Fruit fly (Drosophila melanogaster) whole organism, embryonic: ENCODE measurements around the gene RpS14a.

Experiments used
- Atf3 ChIP-seq: fragments of 200-800 bp; sonication (Bioruptor generic); optimal IDR thresholded peaks from 3 replicates; lab custom pipeline; 2016; ENCODE audit warnings: missing biosample characterization, missing genetic modification characterization
- BtbVII ChIP-seq: fragments of 200-800 bp; sonication (Bioruptor generic); optimal IDR thresholded peaks from 3 replicates; lab custom pipeline; 2017; ENCODE audit warnings: missing biosample characterization, mild to moderate bottlenecking, missing genetic modification characterization
- CG11696 ChIP-seq: fragments of 200-800 bp; sonication (Bioruptor generic); IDR thresholded peaks from 2 replicates; pipeline ENCODE4 v1.3.6; 2022; ENCODE audit warnings: missing biosample characterization, missing genetic modification characterization
- CG12299 ChIP-seq: fragments of 200-800 bp; sonication (Bioruptor generic); optimal IDR thresholded peaks from 2 replicates; lab custom pipeline; 2018; ENCODE audit warnings: missing biosample characterization, mild to moderate bottlenecking, missing genetic modification characterization
- CG14667 ChIP-seq: fragments of 200-800 bp; sonication (Bioruptor generic); IDR thresholded peaks from 2 replicates; pipeline ENCODE4 v1.3.6; 2022; ENCODE audit warnings: missing biosample characterization, missing genetic modification characterization
- CG14710 ChIP-seq: fragments of 200-800 bp; sonication (Bioruptor generic); optimal IDR thresholded peaks from 3 replicates; lab custom pipeline; 2019; ENCODE audit warnings: missing biosample characterization, mild to moderate bottlenecking, missing genetic modification characterization, moderate library complexity
- CG14965 ChIP-seq: fragments of 200-800 bp; sonication (Bioruptor generic); optimal IDR thresholded peaks from 2 replicates; lab custom pipeline; 2016; ENCODE audit warnings: missing biosample characterization, missing genetic modification characterization, borderline replicate concordance
- CG15601 ChIP-seq: fragments of 200-800 bp; sonication (Bioruptor generic); optimal IDR thresholded peaks from 3 replicates; lab custom pipeline; 2019; ENCODE audit warnings: missing biosample characterization, mild to moderate bottlenecking, missing genetic modification characterization, moderate library complexity
- CG18599 ChIP-seq: fragments of 200-800 bp; sonication (Bioruptor generic); optimal IDR thresholded peaks from 3 replicates; lab custom pipeline; 2017; ENCODE audit warnings: missing biosample characterization, missing genetic modification characterization, mild to moderate bottlenecking, moderate library complexity, missing genetic modification reagents
- CG18764 ChIP-seq: fragments of 200-800 bp; sonication (Bioruptor generic); optimal IDR thresholded peaks from 3 replicates; lab custom pipeline; 2016; ENCODE audit warnings: missing biosample characterization, missing genetic modification characterization
- CG3065 ChIP-seq: fragments of 200-800 bp; sonication (Bioruptor generic); optimal IDR thresholded peaks from 2 replicates; lab custom pipeline; 2016; ENCODE audit warnings: missing biosample characterization, missing genetic modification characterization
- CG31365 ChIP-seq: fragments of 200-800 bp; sonication (Bioruptor generic); optimal IDR thresholded peaks from 2 replicates; lab custom pipeline; 2018; ENCODE audit warnings: missing biosample characterization, mild to moderate bottlenecking, missing genetic modification characterization
- CG3163 ChIP-seq: fragments of 200-800 bp; sonication (Bioruptor generic); optimal IDR thresholded peaks from 3 replicates; lab custom pipeline; 2016; ENCODE audit warnings: missing biosample characterization, missing genetic modification characterization
- CG3281 ChIP-seq: fragments of 200-800 bp; sonication (Bioruptor generic); optimal IDR thresholded peaks from 3 replicates; lab custom pipeline; 2017; ENCODE audit warnings: missing biosample characterization, mild to moderate bottlenecking, missing genetic modification characterization
- CG33557 ChIP-seq: fragments of 200-800 bp; sonication (Bioruptor generic); optimal IDR thresholded peaks from 2 replicates; lab custom pipeline; 2019; ENCODE audit warnings: missing biosample characterization, mild to moderate bottlenecking, missing genetic modification characterization, moderate library complexity
- CG8359 ChIP-seq: fragments of 200-800 bp; sonication (Bioruptor generic); optimal IDR thresholded peaks from 2 replicates; lab custom pipeline; 2017; ENCODE audit warnings: missing biosample characterization, mild to moderate bottlenecking, missing genetic modification characterization, borderline replicate concordance
- CTCF ChIP-seq: fragments of 200-800 bp; sonication (Bioruptor generic); optimal IDR thresholded peaks from 2 replicates; lab custom pipeline; 2017; ENCODE audit warnings: missing biosample characterization, mild to moderate bottlenecking, missing genetic modification characterization, moderate library complexity
- D19B ChIP-seq: fragments of 200-800 bp; sonication (Bioruptor generic); optimal IDR thresholded peaks from 2 replicates; lab custom pipeline; 2017; ENCODE audit warnings: missing biosample characterization, mild to moderate bottlenecking, missing genetic modification characterization
- Doc3 ChIP-seq: fragments of 200-800 bp; sonication (Bioruptor generic); IDR thresholded peaks from 3 replicates; pipeline ENCODE4 v1.3.6; 2022; ENCODE audit warnings: missing biosample characterization, missing genetic modification characterization; ENCODE audit not compliant: partially characterized antibody
- Ets65A ChIP-seq: fragments of 200-800 bp; sonication (Bioruptor generic); peaks from one replicate; lab custom pipeline; 2016; ENCODE audit warnings: missing biosample characterization, missing genetic modification characterization
- Fer2 ChIP-seq: fragments of 200-800 bp; sonication (Bioruptor generic); optimal IDR thresholded peaks from 2 replicates; lab custom pipeline; 2018; ENCODE audit warnings: missing biosample characterization, mild to moderate bottlenecking, missing genetic modification characterization, moderate library complexity
- Gsc ChIP-seq: fragments of 200-800 bp; sonication (Bioruptor generic); IDR thresholded peaks from 2 replicates; pipeline ENCODE4 v1.3.6; 2022; ENCODE audit warnings: missing biosample characterization, missing genetic modification characterization
- Gug ChIP-seq: fragments of 200-800 bp; sonication (Bioruptor generic); IDR thresholded peaks from 4 replicates; pipeline ENCODE4 v1.3.6; 2022; ENCODE audit warnings: missing biosample characterization, missing genetic modification characterization
- HLH4C ChIP-seq: fragments of 200-800 bp; sonication (Bioruptor generic); IDR thresholded peaks from 3 replicates; pipeline ENCODE4 v1.3.6; 2022; ENCODE audit warnings: missing biosample characterization, missing genetic modification characterization; ENCODE audit not compliant: partially characterized antibody
- Hand ChIP-seq: fragments of 200-800 bp; sonication (Bioruptor generic); optimal IDR thresholded peaks from 2 replicates; lab custom pipeline; 2017; ENCODE audit warnings: mild to moderate bottlenecking, missing biosample characterization, missing genetic modification reagents, missing genetic modification characterization
- HmgD ChIP-seq: fragments of 200-800 bp; sonication (Bioruptor generic); optimal IDR thresholded peaks from 3 replicates; lab custom pipeline; 2016; ENCODE audit warnings: missing biosample characterization, missing genetic modification characterization
- Hsf ChIP-seq: fragments of 200-800 bp; sonication (Bioruptor generic); optimal IDR thresholded peaks from 3 replicates; lab custom pipeline; 2016; ENCODE audit warnings: missing biosample characterization, missing genetic modification characterization
- Pdp1 ChIP-seq, 2 experiments: fragments of 200-800 bp; sonication (Bioruptor generic); optimal IDR thresholded peaks; 3 replicates each; lab custom pipeline; 2016; ENCODE audit warnings: missing biosample characterization in 2 of 2, missing genetic modification characterization in 2 of 2, mild to moderate bottlenecking in 1 of 2, moderate library complexity in 1 of 2
- Scr ChIP-seq: fragments of 200-800 bp; sonication (Bioruptor generic); IDR thresholded peaks from 2 replicates; pipeline ENCODE4 v1.3.6; 2022; ENCODE audit warnings: missing biosample characterization, missing genetic modification characterization; ENCODE audit not compliant: partially characterized antibody
- ab ChIP-seq: fragments of 200-800 bp; sonication (Bioruptor generic); optimal IDR thresholded peaks from 2 replicates; lab custom pipeline; 2016; ENCODE audit warnings: missing biosample characterization, missing genetic modification characterization
- ase ChIP-seq: fragments of 200-800 bp; sonication (Bioruptor generic); IDR thresholded peaks from 3 replicates; pipeline ENCODE4 v1.3.6; 2022; ENCODE audit warnings: missing biosample characterization, missing genetic modification characterization
- cato ChIP-seq: fragments of 200-800 bp; sonication (Bioruptor generic); optimal IDR thresholded peaks from 2 replicates; lab custom pipeline; 2016; ENCODE audit warnings: missing biosample characterization, missing genetic modification characterization, borderline replicate concordance
- cg ChIP-seq: fragments of 200-800 bp; sonication (Bioruptor generic); optimal IDR thresholded peaks from 3 replicates; lab custom pipeline; 2019; ENCODE audit warnings: missing biosample characterization, mild to moderate bottlenecking, missing genetic modification characterization, moderate library complexity
- corto ChIP-seq: fragments of 200-800 bp; sonication (Bioruptor generic); optimal IDR thresholded peaks from 2 replicates; lab custom pipeline; 2016; ENCODE audit warnings: missing biosample characterization, mild to moderate bottlenecking, missing genetic modification characterization, moderate library complexity
- croc ChIP-seq: fragments of 200-800 bp; sonication (Bioruptor generic); conservative IDR thresholded peaks from 3 replicates; pipeline ENCODE4 v1.3.6; 2022; ENCODE audit warnings: missing biosample characterization, missing genetic modification characterization
- crp ChIP-seq, 2 experiments: fragments of 200-800 bp; sonication (Bioruptor generic); optimal IDR thresholded peaks; 2 replicates in 1 of 2; 3 replicates in 1 of 2; lab custom pipeline; 2017; ENCODE audit warnings: missing biosample characterization in 2 of 2, missing genetic modification characterization in 2 of 2, mild to moderate bottlenecking in 1 of 2, moderate library complexity in 1 of 2
- eve ChIP-seq, 2 experiments: fragments of >200 bp; optimal IDR thresholded peaks; 2 replicates each; lab custom pipeline; 2017; ENCODE audit warnings: missing biosample characterization in 2 of 2, missing genetic modification characterization in 2 of 2
- exex ChIP-seq: fragments of 200-800 bp; sonication (Bioruptor generic); optimal IDR thresholded peaks from 4 replicates; lab custom pipeline; 2018; ENCODE audit warnings: missing biosample characterization, mild to moderate bottlenecking, missing genetic modification characterization, moderate library complexity
- gcm ChIP-seq: fragments of 200-800 bp; sonication (Bioruptor generic); optimal IDR thresholded peaks from 2 replicates; lab custom pipeline; 2019; ENCODE audit warnings: missing biosample characterization, mild to moderate bottlenecking, missing genetic modification characterization, moderate library complexity
- luna ChIP-seq: fragments of 200-800 bp; sonication (Bioruptor generic); optimal IDR thresholded peaks from 2 replicates; lab custom pipeline; 2016; ENCODE audit warnings: missing biosample characterization, missing genetic modification characterization
- mirr ChIP-seq: fragments of 200-800 bp; sonication (Bioruptor generic); optimal IDR thresholded peaks from 3 replicates; lab custom pipeline; 2018; ENCODE audit warnings: missing biosample characterization, mild to moderate bottlenecking, missing genetic modification characterization
- peb ChIP-seq: fragments of 200-800 bp; sonication (Bioruptor generic); IDR thresholded peaks from 2 replicates; pipeline ENCODE4 v1.3.6; 2022; ENCODE audit warnings: missing biosample characterization, missing genetic modification characterization
- pho ChIP-seq: fragments of 200-800 bp; sonication (Bioruptor generic); optimal IDR thresholded peaks from 2 replicates; lab custom pipeline; 2016; ENCODE audit warnings: missing biosample characterization, missing genetic modification characterization
- psq ChIP-seq: fragments of 200-800 bp; sonication (Bioruptor generic); optimal IDR thresholded peaks from 2 replicates; lab custom pipeline; 2017; ENCODE audit warnings: missing biosample characterization, missing genetic modification characterization
- ranshi ChIP-seq: fragments of 200-800 bp; sonication (Bioruptor generic); IDR thresholded peaks from 2 replicates; pipeline ENCODE4 v1.3.6; 2022; ENCODE audit warnings: missing biosample characterization, missing genetic modification characterization
- repo ChIP-seq: fragments of 200-800 bp; sonication (Bioruptor generic); optimal IDR thresholded peaks from 2 replicates; lab custom pipeline; 2016; ENCODE audit warnings: missing biosample characterization, missing genetic modification characterization
- scrt ChIP-seq: fragments of 200-800 bp; sonication (Bioruptor generic); optimal IDR thresholded peaks from 2 replicates; lab custom pipeline; 2018; ENCODE audit warnings: missing biosample characterization, mild to moderate bottlenecking, missing genetic modification characterization, moderate library complexity
- seq ChIP-seq: fragments of 200-800 bp; sonication (Bioruptor generic); IDR thresholded peaks from 2 replicates; pipeline ENCODE4 v1.3.6; 2022; ENCODE audit warnings: missing biosample characterization, missing genetic modification characterization
- sima ChIP-seq: fragments of 200-800 bp; sonication (Bioruptor generic); optimal IDR thresholded peaks from 2 replicates; lab custom pipeline; 2016; ENCODE audit warnings: missing biosample characterization, missing genetic modification characterization
- slbo ChIP-seq: fragments of 200-800 bp; sonication (Bioruptor generic); IDR thresholded peaks from 2 replicates; pipeline ENCODE4 v1.3.6; 2022; ENCODE audit warnings: missing biosample characterization, missing genetic modification characterization
- toy ChIP-seq: fragments of 200-800 bp; sonication (Bioruptor generic); IDR thresholded peaks from 2 replicates; pipeline ENCODE4 v1.3.6; 2022; ENCODE audit warnings: missing biosample characterization, missing genetic modification characterization

RpS14a gene

dm6 chrX:7968215-7968799 lies 34.8 kb downstream of the RpS14a start, which contains the start of gene sws (continued):
- TF ChIP-seq Atf3 (no peak), Pdp1 (GFP tag; optimal IDR thresholded peaks at IDR 0.05; lab: Kevin White, UChicago) (no peak), mirr (GFP tag; lab: Kevin White, UChicago) (no peak), BtbVII (GFP tag; lab: Kevin White, UChicago) (peak; percentile 8), repo (GFP tag; lab: Kevin White, UChicago) (no peak), CG14965 (GFP tag; lab: Kevin White, UChicago) (no peak), exex (tag; lab: Kevin White, UChicago) (no peak), toy (GFP tag; lab: Robert Waterston, UW) (no peak), CG18764 (no peak), gcm (GFP tag; lab: Kevin White, UChicago) (no peak), luna (GFP tag; lab: Kevin White, UChicago) (no peak), CG3163 (GFP tag; lab: Kevin White, UChicago) (no peak), CG31365 (tag; lab: Kevin White, UChicago) (no peak), Hsf (GFP tag; lab: Kevin White, UChicago) (no peak), Gsc (no peak), CG8359 (GFP tag; lab: Kevin White, UChicago) (no peak), seq (GFP tag; lab: Robert Waterston, UW) (no peak), Ets65A (GFP tag; lab: Kevin White, UChicago) (peak; percentile 62), Hand (GFP tag; lab: Kevin White, UChicago) (no peak), ab (GFP tag; lab: Kevin White, UChicago) (no peak), CG11696 (GFP tag; lab: Robert Waterston, UW) (no peak), sima (GFP tag; lab: Kevin White, UChicago) (no peak), CG3065 (GFP tag; lab: Kevin White, UChicago) (no peak), corto (GFP tag; lab: Kevin White, UChicago) (no peak), CTCF (GFP tag; lab: Kevin White, UChicago) (no peak), eve (GFP tag; optimal IDR thresholded peaks at IDR 0.05; lab: Kevin White, UChicago) (no peak), CG33557 (peak; percentile 1), psq (no peak), Gug (GFP tag; lab: Robert Waterston, UW) (no peak), ranshi (GFP tag; lab: Robert Waterston, UW) (peak; percentile 42; the same call in 1 of the 2 replicates), CG14710 (tag; lab: Kevin White, UChicago) (peak; percentile 61), scrt (GFP tag; lab: Kevin White, UChicago) (no peak), cato (GFP tag; lab: Kevin White, UChicago) (no peak), D19B (GFP tag; lab: Kevin White, UChicago) (peak; percentile 10), HmgD (GFP tag; lab: Kevin White, UChicago) (no peak), CG14667 (GFP tag; lab: Robert Waterston, UW) (no peak), CG15601 (tag; lab: Kevin White, UChicago) (peak; percentile 27), Doc3 (peak; percentile 71), CG18599 (GFP tag; lab: Kevin White, UChicago) (peak; percentile 67), croc (GFP tag; lab: Robert Waterston, UW) (no peak), cg (GFP tag; lab: Kevin White, UChicago) (no peak), peb (GFP tag; lab: Robert Waterston, UW) (no peak), CG3281 (GFP tag; lab: Kevin White, UChicago) (peak; percentile 49), Scr (GFP tag; lab: Robert Waterston, UW) (peak; percentile 66), ase (GFP tag; lab: Robert Waterston, UW) (no peak), CG12299 (tag; lab: Kevin White, UChicago) (no peak), Fer2 (tag; lab: Kevin White, UChicago) (peak; percentile 19), crp (GFP tag; optimal IDR thresholded peaks at IDR 0.05; lab: Kevin White, UChicago) (peak in 1 of 2 experiments; percentile 80), slbo (GFP tag; lab: Robert Waterston, UW) (peak; percentile 31; the same call in 1 of the 2 replicates), pho (no peak), HLH4C (GFP tag; lab: Robert Waterston, UW) (peak; percentile 75)
